Worm (Caenorhabditis elegans) whole organism, L1 larva: ENCODE measurements around the gene zif-1.

Source experiments
- aly-2 ChIP-seq: fragments of 150-350 bp; optimal IDR thresholded peaks from 2 replicates; lab custom pipeline; 2014; ENCODE audit warnings: missing biosample characterization, missing genetic modification characterization
- isw-1 ChIP-seq: fragments of 200-800 bp; sonication (Bioruptor generic); IDR thresholded peaks from 2 replicates; pipeline ENCODE4 v1.3.6; 2022; ENCODE audit warnings: missing genetic modification characterization, missing compliant biosample characterization
- nhr-237 ChIP-seq: fragments of 150-350 bp; optimal IDR thresholded peaks from 2 replicates; lab custom pipeline; 2014; ENCODE audit warnings: missing biosample characterization, missing genetic modification characterization

DNA sequence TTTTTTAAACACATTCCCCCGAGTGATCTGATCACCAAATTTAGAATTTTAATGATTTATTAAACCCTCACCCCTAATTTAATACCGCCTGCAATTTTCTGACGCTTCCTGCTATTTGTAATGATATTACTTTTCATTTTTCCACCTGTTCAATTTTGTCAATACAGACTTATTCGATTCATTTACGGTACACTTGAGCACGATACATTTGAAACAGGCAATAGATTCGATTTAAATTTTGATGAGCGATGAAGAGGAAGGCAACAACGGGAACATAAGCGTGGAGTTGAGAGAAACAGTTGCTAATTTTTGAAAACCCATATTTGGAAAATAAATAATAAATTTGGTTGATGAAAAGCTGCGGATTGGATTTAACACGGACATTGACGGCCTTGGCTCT is 2.1 kb downstream of the zif-1 start:
- TF ChIP-seq isw-1 (GFP tag; lab: Robert Waterston, UW) (no peak), aly-2 (tag; lab: Kevin White, UChicago) (no peak), nhr-237 (tag; lab: Kevin White, UChicago) (no peak)
